Fruit fly (Drosophila melanogaster): ENCODE measurements around the gene alpha-Man-IIa.
A peak's percentile ranks its signal among the peaks of the same experiment; 100 is the strongest.

Gene alpha-Man-IIa

DNA sequence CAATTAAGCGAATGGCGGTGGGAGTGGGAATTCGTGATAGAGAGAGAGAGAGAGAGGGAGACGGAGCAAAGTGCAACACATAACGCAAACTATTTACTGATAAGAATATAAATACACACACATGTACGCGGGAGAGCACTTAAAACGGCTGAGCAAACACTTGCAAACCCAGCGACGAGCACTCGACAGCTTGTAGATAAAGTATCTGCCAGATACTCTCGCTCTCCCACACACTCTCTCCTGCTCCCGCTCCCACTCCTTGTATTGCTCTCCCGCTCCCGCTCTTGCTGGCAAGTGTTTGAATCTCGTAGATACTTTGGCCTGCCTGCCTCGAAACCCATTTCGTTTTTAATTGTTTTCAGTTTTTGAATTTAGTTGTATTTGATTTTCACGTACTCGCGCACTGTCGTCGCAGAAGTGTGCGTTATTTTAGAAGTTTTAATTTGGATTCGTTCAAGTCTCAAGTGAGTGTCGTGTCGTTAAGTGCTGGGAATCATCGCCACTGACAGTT lies 15.9 kb downstream of the alpha-Man-IIa start (continued):
- peak; percentile 39 for TF ChIP-seq sug (tag; optimal IDR thresholded peaks at IDR 0.05)
- TF ChIP-seq CG13894 (tag; optimal IDR thresholded peaks at IDR 0.05), result peak; percentile 2
- TF ChIP-seq CG12155 (GFP tag; optimal IDR thresholded peaks at IDR 0.05), result no peak
- TF ChIP-seq CG6791 (GFP tag; IDR thresholded peaks at IDR 0.05; ENCODE audit: partially characterized antibody), result no peak
- TF ChIP-seq lov (optimal IDR thresholded peaks at IDR 0.05), result no peak
- TF ChIP-seq lov (GFP tag; IDR thresholded peaks at IDR 0.05), result no peak
- TF ChIP-seq gsb (GFP tag; IDR thresholded peaks at IDR 0.05), result peak; percentile 6; the same call in 1 of the 2 replicates
- no peak for TF ChIP-seq ham (GFP tag; IDR thresholded peaks at IDR 0.05)
- no peak for TF ChIP-seq fd96Cb (tag; optimal IDR thresholded peaks at IDR 0.05)
- no peak for TF ChIP-seq CG4617 (GFP tag; optimal IDR thresholded peaks at IDR 0.05; ENCODE audit: borderline replicate concordance)
- TF ChIP-seq B-H1 (GFP tag; IDR thresholded peaks at IDR 0.05), result no peak; the same call in 2 of the 3 replicates
- peak; percentile 68 for TF ChIP-seq Lpt (GFP tag; optimal IDR thresholded peaks at IDR 0.05)
- TF ChIP-seq Hr78 (GFP tag; optimal IDR thresholded peaks at IDR 0.05), result peak in 1 of 2 experiments; percentile 17
- no peak for TF ChIP-seq zfh2 (GFP tag; optimal IDR thresholded peaks at IDR 0.05)
- peak; percentile 65 for TF ChIP-seq pros (GFP tag; optimal IDR thresholded peaks at IDR 0.05)
- no peak for TF ChIP-seq Sry-β (GFP tag; optimal IDR thresholded peaks at IDR 0.05)
- peak; percentile 88 for TF ChIP-seq CG15479 (GFP tag; optimal IDR thresholded peaks at IDR 0.05)
- no peak for TF ChIP-seq NC2α (GFP tag; optimal IDR thresholded peaks at IDR 0.05)
- no peak for TF ChIP-seq CG4707 (GFP tag; optimal IDR thresholded peaks at IDR 0.05)
- TF ChIP-seq CG30403 (GFP tag; optimal IDR thresholded peaks at IDR 0.05), result no peak
- TF ChIP-seq CG14710 (tag; optimal IDR thresholded peaks at IDR 0.05), result no peak
- no peak for TF ChIP-seq D (optimal IDR thresholded peaks at IDR 0.05)
- peak; percentile 24 for TF ChIP-seq D (GFP tag; optimal IDR thresholded peaks at IDR 0.05)
- TF ChIP-seq Gsc (GFP tag; IDR thresholded peaks at IDR 0.05), result no peak
- no peak for TF ChIP-seq CG12104 (GFP tag; optimal IDR thresholded peaks at IDR 0.05)
- TF ChIP-seq row (GFP tag; IDR thresholded peaks at IDR 0.05), result no peak
- TF ChIP-seq CG17328 (GFP tag; IDR thresholded peaks at IDR 0.05), result no peak
- no peak for TF ChIP-seq az2 (GFP tag; optimal IDR thresholded peaks at IDR 0.05)
- TF ChIP-seq Med (GFP tag), result peak; percentile 54
- TF ChIP-seq CG7556 (GFP tag; optimal IDR thresholded peaks at IDR 0.05), result peak; percentile 17
- TF ChIP-seq dimm (GFP tag; IDR thresholded peaks at IDR 0.05), result no peak
- TF ChIP-seq pfk (GFP tag; optimal IDR thresholded peaks at IDR 0.05), result peak; percentile 66
- TF ChIP-seq CG13424 (tag; optimal IDR thresholded peaks at IDR 0.05), result peak; percentile 25
- TF ChIP-seq CG7987 (GFP tag; optimal IDR thresholded peaks at IDR 0.05), result peak; percentile 63
- peak; percentile 46 for TF ChIP-seq gcm (GFP tag; optimal IDR thresholded peaks at IDR 0.05)
- TF ChIP-seq Dfd (GFP tag; optimal IDR thresholded peaks at IDR 0.05), result no peak
- peak; percentile 36 for TF ChIP-seq lbe (GFP tag; optimal IDR thresholded peaks at IDR 0.05)
- TF ChIP-seq CG15696 (tag; optimal IDR thresholded peaks at IDR 0.05), result peak; percentile 20
- no peak for TF ChIP-seq CG7786 (GFP tag; optimal IDR thresholded peaks at IDR 0.05)
- TF ChIP-seq slou (GFP tag; optimal IDR thresholded peaks at IDR 0.05), result no peak
- TF ChIP-seq esg (GFP tag; conservative IDR thresholded peaks at IDR 0.05), result no peak
- no peak for TF ChIP-seq CG11398 (GFP tag; optimal IDR thresholded peaks at IDR 0.05)
- no peak for TF ChIP-seq nmo (GFP tag; optimal IDR thresholded peaks at IDR 0.05)
- no peak for TF ChIP-seq CG14860 (GFP tag; IDR thresholded peaks at IDR 0.05; ENCODE audit: partially characterized antibody)
- TF ChIP-seq Trl (optimal IDR thresholded peaks at IDR 0.05), result peak; percentile 99 to 100
- TF ChIP-seq Trl (GFP tag; optimal IDR thresholded peaks at IDR 0.05), result peak; percentile 62
- peak; percentile 20 for TF ChIP-seq Kr (GFP tag; optimal IDR thresholded peaks at IDR 0.05)
- TF ChIP-seq CG17385 (GFP tag; optimal IDR thresholded peaks at IDR 0.05), result peak; percentile 58
- TF ChIP-seq fu2 (GFP tag; optimal IDR thresholded peaks at IDR 0.05), result no peak
- no peak for TF ChIP-seq CG3838 (GFP tag; optimal IDR thresholded peaks at IDR 0.05)
- peak; percentile 63 for TF ChIP-seq CG10431 (GFP tag; optimal IDR thresholded peaks at IDR 0.05)
- no peak for TF ChIP-seq Hr3 (GFP tag; optimal IDR thresholded peaks at IDR 0.05)
